Worm (Caenorhabditis elegans) whole organism, midembryonic: ENCODE measurements around the gene lipl-7.

Experiments used
- T22C8.4 ChIP-seq: fragments of 200-800 bp; sonication (Bioruptor generic); IDR thresholded peaks from 2 replicates; pipeline ENCODE4 v1.3.6; 2022; ENCODE audit warnings: missing genetic modification characterization, missing compliant biosample characterization
- klf-2 ChIP-seq: fragments of 200-800 bp; sonication (Bioruptor generic); conservative IDR thresholded peaks from 2 replicates; pipeline ENCODE4 v1.3.6; 2022; ENCODE audit warnings: missing genetic modification reagents, missing genetic modification characterization, missing compliant biosample characterization
- ztf-29 ChIP-seq: fragments of 200-800 bp; sonication (Bioruptor generic); IDR thresholded peaks from 2 replicates; pipeline ENCODE4 v1.3.6; 2022; ENCODE audit warnings: missing genetic modification reagents, missing genetic modification characterization, missing compliant biosample characterization

- TF ChIP-seq ztf-29 (GFP tag; lab: Robert Waterston, UW): no peak
- no peak for TF ChIP-seq T22C8.4
- no peak for TF ChIP-seq klf-2
These were observed 968 bp upstream of the lipl-7 start for ce11 chrIV:10242458-10243123.
